Fruit fly (Drosophila melanogaster) whole organism, embryonic: ENCODE measurements around the gene CAH4.

Source experiments
- Abd-B ChIP-seq: fragments of 200-800 bp; sonication (Bioruptor generic); optimal IDR thresholded peaks from 2 replicates; lab custom pipeline; 2018; ENCODE audit warnings: missing biosample characterization, mild to moderate bottlenecking, missing genetic modification characterization, moderate library complexity
- Aef1 ChIP-seq: fragments of 200-800 bp; sonication (Bioruptor generic); IDR thresholded peaks from 3 replicates; pipeline ENCODE4 v1.3.6; 2022; ENCODE audit warnings: missing biosample characterization, missing genetic modification characterization
- Asciz ChIP-seq: fragments of 200-800 bp; sonication (Bioruptor generic); optimal IDR thresholded peaks from 2 replicates; lab custom pipeline; 2017; ENCODE audit warnings: missing biosample characterization, mild to moderate bottlenecking, missing genetic modification characterization, missing genetic modification reagents
- Bgb ChIP-seq: fragments of 200-800 bp; sonication (Bioruptor generic); IDR thresholded peaks from 2 replicates; pipeline ENCODE4 v1.3.6; 2022; ENCODE audit warnings: missing biosample characterization, missing genetic modification characterization; ENCODE audit not compliant: partially characterized antibody
- CG10654 ChIP-seq: fragments of 200-800 bp; sonication (Bioruptor generic); optimal IDR thresholded peaks from 2 replicates; lab custom pipeline; 2016; ENCODE audit warnings: missing biosample characterization, missing genetic modification characterization
- CG10959 ChIP-seq: fragments of 200-800 bp; sonication (Bioruptor generic); IDR thresholded peaks from 2 replicates; pipeline ENCODE4 v1.3.6; 2022; ENCODE audit warnings: missing biosample characterization, missing genetic modification characterization
- CG12391 ChIP-seq: fragments of 200-800 bp; sonication (Bioruptor generic); optimal IDR thresholded peaks from 3 replicates; lab custom pipeline; 2018; ENCODE audit warnings: missing biosample characterization, mild to moderate bottlenecking, missing genetic modification characterization, moderate library complexity
- CG16813 ChIP-seq: fragments of 200-800 bp; sonication (Bioruptor generic); IDR thresholded peaks from 3 replicates; pipeline ENCODE4 v1.3.6; 2022; ENCODE audit warnings: missing biosample characterization, missing genetic modification characterization; ENCODE audit not compliant: partially characterized antibody
- CG17186 ChIP-seq: fragments of 200-800 bp; sonication (Bioruptor generic); optimal IDR thresholded peaks from 3 replicates; lab custom pipeline; 2017; ENCODE audit warnings: missing biosample characterization, missing genetic modification reagents, missing genetic modification characterization
- CG17912 ChIP-seq: fragments of 200-800 bp; sonication (Bioruptor generic); optimal IDR thresholded peaks from 2 replicates; lab custom pipeline; 2018; ENCODE audit warnings: missing biosample characterization, mild to moderate bottlenecking, missing genetic modification characterization
- CG18011 ChIP-seq: fragments of 200-800 bp; sonication (Bioruptor generic); optimal IDR thresholded peaks from 2 replicates; lab custom pipeline; 2017; ENCODE audit warnings: missing biosample characterization, missing genetic modification characterization, mild to moderate bottlenecking, moderate library complexity, missing genotype
- CG33213 ChIP-seq: fragments of 200-800 bp; sonication (Bioruptor generic); optimal IDR thresholded peaks from 3 replicates; lab custom pipeline; 2016; ENCODE audit warnings: missing biosample characterization, missing genetic modification characterization
- CG43689 ChIP-seq: fragments of 200-800 bp; sonication (Bioruptor generic); IDR thresholded peaks from 2 replicates; pipeline ENCODE4 v1.3.6; 2022; ENCODE audit warnings: missing biosample characterization, missing genetic modification characterization
- CG6854 ChIP-seq: fragments of 200-800 bp; sonication (Bioruptor generic); optimal IDR thresholded peaks from 3 replicates; lab custom pipeline; 2017; ENCODE audit warnings: missing biosample characterization, mild to moderate bottlenecking, missing genetic modification characterization
- CG7372 ChIP-seq: fragments of 200-800 bp; sonication (Bioruptor generic); IDR thresholded peaks from 2 replicates; pipeline ENCODE4 v1.3.6; 2022; ENCODE audit warnings: missing biosample characterization, missing genetic modification characterization
- CG7928 ChIP-seq: fragments of 200-800 bp; sonication (Bioruptor generic); optimal IDR thresholded peaks from 2 replicates; lab custom pipeline; 2017; ENCODE audit warnings: missing biosample characterization, mild to moderate bottlenecking, missing genetic modification characterization
- CG8281 ChIP-seq: fragments of 200-800 bp; sonication (Bioruptor generic); optimal IDR thresholded peaks from 2 replicates; lab custom pipeline; 2018; ENCODE audit warnings: missing biosample characterization, mild to moderate bottlenecking, missing genetic modification characterization, moderate library complexity
- CG8359 ChIP-seq: fragments of 200-800 bp; sonication (Bioruptor generic); optimal IDR thresholded peaks from 2 replicates; lab custom pipeline; 2017; ENCODE audit warnings: missing biosample characterization, mild to moderate bottlenecking, missing genetic modification characterization, borderline replicate concordance
- CG9215 ChIP-seq: fragments of 200-800 bp; sonication (Bioruptor generic); IDR thresholded peaks from 2 replicates; pipeline ENCODE4 v1.3.6; 2022; ENCODE audit warnings: missing biosample characterization, missing genetic modification characterization
- CG9437 ChIP-seq: fragments of 200-800 bp; sonication (Bioruptor generic); optimal IDR thresholded peaks from 2 replicates; lab custom pipeline; 2018; ENCODE audit warnings: missing biosample characterization, mild to moderate bottlenecking, missing genetic modification characterization
- CG9932 ChIP-seq: fragments of 200-800 bp; sonication (Bioruptor generic); IDR thresholded peaks from 2 replicates; pipeline ENCODE4 v1.3.6; 2022; ENCODE audit warnings: missing biosample characterization, missing genetic modification characterization
- Drgx ChIP-seq: fragments of 200-800 bp; sonication (Bioruptor generic); IDR thresholded peaks from 2 replicates; pipeline ENCODE4 v1.3.6; 2022; ENCODE audit warnings: missing biosample characterization, missing genetic modification characterization
- H2.0 ChIP-seq: fragments of 200-800 bp; sonication (Bioruptor generic); IDR thresholded peaks from 2 replicates; pipeline ENCODE4 v1.3.6; 2022; ENCODE audit warnings: missing biosample characterization, missing genetic modification characterization
- HLH4C ChIP-seq: fragments of 200-800 bp; sonication (Bioruptor generic); IDR thresholded peaks from 3 replicates; pipeline ENCODE4 v1.3.6; 2022; ENCODE audit warnings: missing biosample characterization, missing genetic modification characterization; ENCODE audit not compliant: partially characterized antibody
- Hmr ChIP-seq: fragments of 200-800 bp; sonication (Bioruptor generic); optimal IDR thresholded peaks from 3 replicates; lab custom pipeline; 2017; ENCODE audit warnings: mild to moderate bottlenecking, missing biosample characterization, missing genetic modification reagents, missing genetic modification characterization
- Hsf ChIP-seq: fragments of 200-800 bp; sonication (Bioruptor generic); optimal IDR thresholded peaks from 3 replicates; lab custom pipeline; 2016; ENCODE audit warnings: missing biosample characterization, missing genetic modification characterization
- Side ChIP-seq: fragments of 200-800 bp; sonication (Bioruptor generic); optimal IDR thresholded peaks from 2 replicates; lab custom pipeline; 2016; ENCODE audit warnings: missing biosample characterization, missing genetic modification characterization
- ap ChIP-seq: fragments of 200-800 bp; sonication (Bioruptor generic); IDR thresholded peaks from 2 replicates; pipeline ENCODE4 v1.3.6; 2022; ENCODE audit warnings: missing biosample characterization, missing genetic modification characterization
- ara ChIP-seq: fragments of 200-800 bp; sonication (Bioruptor generic); IDR thresholded peaks from 2 replicates; pipeline ENCODE4 v1.3.6; 2022; ENCODE audit warnings: missing biosample characterization, missing genetic modification characterization
- bab2 ChIP-seq: fragments of 200-800 bp; sonication (Bioruptor generic); optimal IDR thresholded peaks from 2 replicates; lab custom pipeline; 2016; ENCODE audit warnings: missing biosample characterization, missing genetic modification characterization
- cad ChIP-seq: fragments of >200 bp; optimal IDR thresholded peaks from 2 replicates; lab custom pipeline; 2017; ENCODE audit warnings: missing biosample characterization, missing genetic modification characterization
- chinmo ChIP-seq: fragments of 200-800 bp; sonication (Bioruptor generic); IDR thresholded peaks from 4 replicates; pipeline ENCODE4 v1.3.6; 2022; ENCODE audit warnings: missing biosample characterization, missing genetic modification characterization; ENCODE audit not compliant: partially characterized antibody
- ewg ChIP-seq: fragments of 200-800 bp; sonication (Bioruptor generic); optimal IDR thresholded peaks from 3 replicates; lab custom pipeline; 2017; ENCODE audit warnings: mild to moderate bottlenecking, missing biosample characterization, missing genetic modification reagents, missing genetic modification characterization
- hth ChIP-seq: fragments of >200 bp; optimal IDR thresholded peaks from 2 replicates; lab custom pipeline; 2017; ENCODE audit warnings: inconsistent platforms
- kni ChIP-seq: fragments of 200-800 bp; sonication (Bioruptor generic); optimal IDR thresholded peaks from 3 replicates; lab custom pipeline; 2017; ENCODE audit warnings: mild to moderate bottlenecking, missing biosample characterization, missing genetic modification reagents, missing genetic modification characterization
- knrl ChIP-seq: fragments of 200-800 bp; sonication (Bioruptor generic); IDR thresholded peaks from 3 replicates; pipeline ENCODE4 v1.3.6; 2022; ENCODE audit warnings: missing biosample characterization, missing genetic modification characterization; ENCODE audit not compliant: partially characterized antibody
- maf-S ChIP-seq: fragments of 200-800 bp; sonication (Bioruptor generic); optimal IDR thresholded peaks from 2 replicates; lab custom pipeline; 2016; ENCODE audit warnings: missing biosample characterization, missing genetic modification characterization
- nau ChIP-seq: fragments of 200-800 bp; sonication (Bioruptor generic); optimal IDR thresholded peaks from 3 replicates; lab custom pipeline; 2017; ENCODE audit warnings: missing biosample characterization, mild to moderate bottlenecking, missing genetic modification characterization, missing genetic modification reagents
- nerfin-1 ChIP-seq: fragments of 200-800 bp; sonication (Bioruptor generic); optimal IDR thresholded peaks from 3 replicates; lab custom pipeline; 2019; ENCODE audit warnings: missing biosample characterization, mild to moderate bottlenecking, missing genetic modification characterization, moderate library complexity
- nom ChIP-seq: fragments of 200-800 bp; sonication (Bioruptor generic); optimal IDR thresholded peaks from 2 replicates; lab custom pipeline; 2017; ENCODE audit warnings: missing biosample characterization, missing genetic modification characterization, mild to moderate bottlenecking, moderate library complexity, missing genetic modification reagents
- org-1 ChIP-seq: fragments of 200-800 bp; sonication (Bioruptor generic); optimal IDR thresholded peaks from 2 replicates; lab custom pipeline; 2017; ENCODE audit warnings: missing biosample characterization, missing genetic modification characterization
- otp ChIP-seq: fragments of 200-800 bp; sonication (Bioruptor generic); IDR thresholded peaks from 3 replicates; pipeline ENCODE4, ENCODE4 v1.3.6; 2022; ENCODE audit warnings: missing biosample characterization, missing genetic modification characterization
- salm ChIP-seq: fragments of 200-800 bp; sonication (Bioruptor generic); optimal IDR thresholded peaks from 2 replicates; lab custom pipeline; 2018; ENCODE audit warnings: missing biosample characterization, mild to moderate bottlenecking, missing genetic modification characterization
- sc ChIP-seq, 3 experiments: fragments of >200 bp in 2 of 3; fragments of 200-800 bp in 1 of 3; sonication (Bioruptor generic) in 1 of 3; optimal IDR thresholded peaks; 2 replicates in 2 of 3; 3 replicates in 1 of 3; lab custom pipeline; 2017; ENCODE audit warnings: mild to moderate bottlenecking in 1 of 3, missing biosample characterization in 1 of 3, missing genetic modification characterization in 1 of 3, missing genetic modification reagents in 1 of 3
- slbo ChIP-seq: fragments of 200-800 bp; sonication (Bioruptor generic); IDR thresholded peaks from 2 replicates; pipeline ENCODE4 v1.3.6; 2022; ENCODE audit warnings: missing biosample characterization, missing genetic modification characterization
- sr ChIP-seq: fragments of 200-800 bp; sonication (Bioruptor generic); IDR thresholded peaks from 3 replicates; pipeline ENCODE4 v1.3.6; 2022; ENCODE audit warnings: missing biosample characterization, missing genetic modification characterization
- usp ChIP-seq: fragments of >200 bp; optimal IDR thresholded peaks from 2 replicates; lab custom pipeline; 2017; ENCODE audit warnings: missing biosample characterization, missing genetic modification characterization
- zfh1 ChIP-seq: fragments of 200-800 bp; sonication (Bioruptor generic); IDR thresholded peaks from 3 replicates; pipeline ENCODE4 v1.3.6; 2022; ENCODE audit warnings: missing biosample characterization, missing genetic modification characterization

Gene CAH4

DNA sequence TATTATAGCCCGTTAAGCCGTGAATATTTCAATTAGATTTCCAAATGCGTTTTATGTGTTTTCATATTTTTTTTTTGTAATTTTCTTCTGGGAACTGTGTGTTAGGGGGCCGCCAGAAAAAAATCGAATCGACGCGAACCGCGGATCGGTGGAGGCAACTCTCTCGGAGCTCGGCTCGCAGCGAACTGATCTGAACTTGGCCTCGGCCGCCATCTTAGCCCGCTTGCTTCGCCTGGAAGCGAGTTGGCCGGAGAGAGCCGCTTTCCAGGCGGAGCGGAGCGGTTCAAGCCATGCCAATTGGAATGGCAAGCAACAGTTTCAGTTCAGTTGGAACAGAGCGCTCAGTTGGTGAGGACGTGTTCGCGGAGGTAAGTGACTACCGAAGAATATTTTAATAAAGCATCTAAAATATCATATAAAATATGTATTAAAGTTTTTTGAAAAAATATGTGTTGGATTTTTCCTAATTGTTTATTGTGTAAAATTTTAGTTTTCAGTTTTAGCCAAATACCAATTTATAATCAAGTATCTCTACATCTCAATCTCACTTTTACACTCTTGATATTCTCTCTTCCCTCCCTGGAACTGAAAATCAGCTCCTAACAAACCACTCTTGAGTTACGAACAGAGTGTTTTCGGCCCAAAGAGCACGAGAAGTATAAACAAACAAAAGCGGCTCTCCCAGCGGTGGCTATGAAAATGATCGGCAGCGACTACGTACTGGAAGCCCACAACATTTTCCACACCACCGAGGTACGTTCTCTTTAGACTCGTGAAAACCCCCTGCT is 37.3 kb upstream of the CAH4 start, which contains the start of the genes CG31121 and CG11069 (continued):
- TF ChIP-seq salm (tag; lab: Kevin White, UChicago), result no peak
- TF ChIP-seq ara, result no peak
- TF ChIP-seq Side, result no peak
- TF ChIP-seq bab2 (GFP tag; lab: Kevin White, UChicago), result no peak
- no peak for TF ChIP-seq H2.0 (GFP tag; lab: Robert Waterston, UW)
- TF ChIP-seq nom, result peak; percentile 41
- no peak for TF ChIP-seq cad (GFP tag; lab: Kevin White, UChicago)
- no peak for TF ChIP-seq CG9215
- no peak for TF ChIP-seq CG18011 (GFP tag; lab: Kevin White, UChicago)
- no peak for TF ChIP-seq usp (GFP tag; lab: Kevin White, UChicago)
- TF ChIP-seq nerfin-1 (tag; lab: Kevin White, UChicago), result no peak
- TF ChIP-seq CG33213 (GFP tag; lab: Kevin White, UChicago), result no peak
- no peak for TF ChIP-seq hth (lab: Kevin White, UChicago)
- 0 out of 3 replicates have a peak, but pooled peaks have one; percentile 24 for TF ChIP-seq zfh1 (GFP tag; lab: Robert Waterston, UW)
- TF ChIP-seq Hsf (GFP tag; lab: Kevin White, UChicago), result no peak
- TF ChIP-seq CG7372 (GFP tag; lab: Robert Waterston, UW), result no peak
- TF ChIP-seq Asciz (GFP tag; lab: Kevin White, UChicago), result no peak
- no peak for TF ChIP-seq Bgb (GFP tag; lab: Robert Waterston, UW)
- no peak for TF ChIP-seq CG10959 (GFP tag; lab: Robert Waterston, UW)
- 0 out of 3 replicates have a peak, but pooled peaks have one; percentile 15 for TF ChIP-seq CG16813
- TF ChIP-seq sr (GFP tag; lab: Robert Waterston, UW), result no peak
- no peak for TF ChIP-seq Abd-B (GFP tag; lab: Kevin White, UChicago)
- TF ChIP-seq CG9437 (GFP tag; lab: Kevin White, UChicago), result no peak
- TF ChIP-seq ewg (GFP tag; lab: Kevin White, UChicago), result no peak
- TF ChIP-seq Aef1 (GFP tag; lab: Robert Waterston, UW), result no peak
- TF ChIP-seq CG8281 (tag; lab: Kevin White, UChicago), result no peak
- 0 out of 4 replicates have a peak, but pooled peaks have one; percentile 56 for TF ChIP-seq chinmo (GFP tag; lab: Robert Waterston, UW)
- TF ChIP-seq CG12391 (tag; lab: Kevin White, UChicago), result peak; percentile 30
- no peak for TF ChIP-seq CG8359 (GFP tag; lab: Kevin White, UChicago)
- TF ChIP-seq knrl, result no peak
- TF ChIP-seq CG17186 (GFP tag; lab: Kevin White, UChicago), result no peak
- no peak for TF ChIP-seq CG17912 (GFP tag; lab: Kevin White, UChicago)
- TF ChIP-seq nau (GFP tag; lab: Kevin White, UChicago), result no peak
- TF ChIP-seq CG6854 (GFP tag; lab: Kevin White, UChicago), result no peak
- TF ChIP-seq CG7928 (GFP tag; lab: Kevin White, UChicago), result no peak
- TF ChIP-seq org-1 (GFP tag; lab: Kevin White, UChicago), result no peak
- TF ChIP-seq maf-S, result no peak
- no peak for TF ChIP-seq Hmr
- no peak for TF ChIP-seq sc (optimal IDR thresholded peaks at IDR 0.05; lab: Kevin White, UChicago)
- no peak for TF ChIP-seq sc (GFP tag; optimal IDR thresholded peaks at IDR 0.05; lab: Kevin White, UChicago)
- 0 out of 2 replicates have a peak, but pooled peaks have one; percentile 23 for TF ChIP-seq slbo (GFP tag; lab: Robert Waterston, UW)
- TF ChIP-seq HLH4C, result no peak
- no peak for TF ChIP-seq CG10654 (GFP tag; lab: Kevin White, UChicago)
- TF ChIP-seq CG9932 (GFP tag; lab: Robert Waterston, UW), result no peak
- no peak for TF ChIP-seq CG43689 (GFP tag; lab: Robert Waterston, UW)
- peak; percentile 50 for TF ChIP-seq kni (GFP tag; lab: Kevin White, UChicago)
- TF ChIP-seq ap (GFP tag; lab: Robert Waterston, UW), result no peak
- 0 out of 3 replicates have a peak, but pooled peaks have one; percentile 43 for TF ChIP-seq otp
- TF ChIP-seq Drgx (GFP tag; lab: Robert Waterston, UW), result peak; percentile 45; the same call in 1 of the 2 replicates
